Worm (Caenorhabditis elegans) whole organism, early embryonic: ENCODE data around the gene srlf-2.

Experiments
- ama-1 ChIP-seq: fragments of 150-350 bp; optimal IDR thresholded peaks from 2 replicates; lab custom pipeline; 2014
- ceh-13 ChIP-seq: fragments of 200-800 bp; sonication (Bioruptor generic); optimal IDR thresholded peaks from 2 replicates; lab custom pipeline; 2018; ENCODE audit warnings: mild to moderate bottlenecking, missing genetic modification characterization, missing compliant biosample characterization
- hmbx-1 ChIP-seq: sonication (generic microtip); optimal IDR thresholded peaks from 2 replicates; lab custom pipeline; 2016; ENCODE audit warnings: mild to moderate bottlenecking, missing genetic modification characterization, missing compliant biosample characterization
- hmg-4 ChIP-seq: fragments of 200-800 bp; sonication (Bioruptor generic); optimal IDR thresholded peaks from 2 replicates; lab custom pipeline; 2018; ENCODE audit warnings: mild to moderate bottlenecking, missing genetic modification characterization, missing compliant biosample characterization
- hnd-1 ChIP-seq: sonication (generic microtip); optimal IDR thresholded peaks from 2 replicates; lab custom pipeline; 2016; ENCODE audit warnings: missing genetic modification characterization, missing compliant biosample characterization
- scrt-1 ChIP-seq: fragments of 200-800 bp; sonication (Bioruptor generic); IDR thresholded peaks from 2 replicates; pipeline ENCODE4 v1.3.6; 2022; ENCODE audit warnings: missing genetic modification characterization, missing compliant biosample characterization
- tbx-37 ChIP-seq: fragments of 200-800 bp; sonication (Bioruptor generic); conservative IDR thresholded peaks from 2 replicates; pipeline ENCODE4 v1.3.6; 2022; ENCODE audit warnings: missing genetic modification reagents, missing genetic modification characterization, missing compliant biosample characterization

DNA sequence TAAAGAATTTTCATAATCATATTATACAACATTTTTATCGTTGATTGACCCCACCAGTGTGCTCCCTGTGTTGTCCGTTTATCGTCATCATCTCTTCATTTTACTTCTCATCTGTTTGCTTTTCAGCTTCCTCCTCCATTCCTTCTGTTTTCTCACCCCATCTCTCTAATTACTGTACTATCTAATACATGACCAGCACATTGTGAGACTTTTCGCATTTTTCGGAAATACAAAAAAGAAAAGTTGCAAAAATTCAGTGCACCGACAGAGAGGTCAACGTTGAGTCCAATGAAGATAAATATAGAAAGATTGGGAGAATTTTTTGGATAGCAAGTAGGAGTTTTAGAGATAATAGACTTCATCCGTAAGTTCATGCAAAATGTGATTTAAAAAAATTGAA lies 29.9 kb downstream of the srlf-2 start:
- TF ChIP-seq hnd-1 (tag; lab: Kevin White, UChicago) (no peak), hmg-4 (GFP tag; lab: Kevin White, UChicago) (no peak), tbx-37 (GFP tag; lab: Robert Waterston, UW) (no peak), ama-1 (lab: Kevin White, UChicago) (no peak), ceh-13 (GFP tag; lab: Kevin White, UChicago) (no peak), hmbx-1 (no peak), scrt-1 (GFP tag; lab: Robert Waterston, UW) (no peak)
